Worm (Caenorhabditis elegans): ENCODE results near the gene T10B5.3.
A peak's percentile ranks its signal among the peaks of the same experiment; 100 is the strongest.

The T10B5.3 gene

ce11 chrV:1868596-1869263 is 852 bp downstream of the T10B5.3 start, which contains the start of gene knl-3 (continued):
- TF ChIP-seq ZK546.5 (tag; optimal IDR thresholded peaks at IDR 0.05), result no peak
- TF ChIP-seq unc-39 (tag; optimal IDR thresholded peaks at IDR 0.05), result no peak
- no peak for TF ChIP-seq nhr-10 (tag; optimal IDR thresholded peaks at IDR 0.05)
- no peak for TF ChIP-seq gei-8 (GFP tag; optimal IDR thresholded peaks at IDR 0.05)
- peak in 1 of 2 experiments; percentile 45 for TF ChIP-seq daf-16 (GFP tag; optimal IDR thresholded peaks at IDR 0.05)
- peak; percentile 44 for TF ChIP-seq daf-16 (tag; optimal IDR thresholded peaks at IDR 0.05)
- TF ChIP-seq nhr-102 (tag; optimal IDR thresholded peaks at IDR 0.05), result peak; percentile 87
- TF ChIP-seq F26F4.8 (GFP tag; conservative IDR thresholded peaks at IDR 0.05), result no peak
- no peak for TF ChIP-seq ceh-82 (tag; optimal IDR thresholded peaks at IDR 0.05)
- no peak for TF ChIP-seq zag-1 (tag; optimal IDR thresholded peaks at IDR 0.05)
- peak; percentile 79 for TF ChIP-seq egl-43 (GFP tag; IDR thresholded peaks at IDR 0.05)
- TF ChIP-seq zfp-3 (GFP tag; conservative IDR thresholded peaks at IDR 0.05), result peak; percentile 80
- no peak for TF ChIP-seq ZK337.2 (GFP tag; IDR thresholded peaks at IDR 0.05)
- no peak for TF ChIP-seq nhr-76 (tag; optimal IDR thresholded peaks at IDR 0.05)
- peak; percentile 40 for TF ChIP-seq nhr-48 (tag; optimal IDR thresholded peaks at IDR 0.05)
- peak; percentile 54; the same call in 1 of the 2 replicates for TF ChIP-seq tra-1 (GFP tag; IDR thresholded peaks at IDR 0.05)
- peak; percentile 78 for TF ChIP-seq saeg-2 (GFP tag; IDR thresholded peaks at IDR 0.05)
- no peak for TF ChIP-seq madf-9 (GFP tag; conservative IDR thresholded peaks at IDR 0.05)
- no peak for TF ChIP-seq nhr-41 (GFP tag; IDR thresholded peaks at IDR 0.05)
- TF ChIP-seq zfp-2 (tag; optimal IDR thresholded peaks at IDR 0.05), result peak; percentile 40
- TF ChIP-seq aly-2 (tag; optimal IDR thresholded peaks at IDR 0.05), result no peak
- TF ChIP-seq mxl-3 (GFP tag; optimal IDR thresholded peaks at IDR 0.05), result peak; percentile 33
- TF ChIP-seq mxl-2 (GFP tag; conservative IDR thresholded peaks at IDR 0.05), result no peak
- TF ChIP-seq zip-11 (GFP tag; IDR thresholded peaks at IDR 0.05), result no peak
- peak; percentile 87 for TF ChIP-seq lin-13 (GFP tag; optimal IDR thresholded peaks at IDR 0.05)
- peak; percentile 67 for TF ChIP-seq jun-1 (tag; optimal IDR thresholded peaks at IDR 0.05)
- TF ChIP-seq ztf-11 (tag; optimal IDR thresholded peaks at IDR 0.05), result no peak
- peak; percentile 55; the same call in 1 of the 2 replicates for TF ChIP-seq lin-1 (GFP tag; IDR thresholded peaks at IDR 0.05)
- peak; percentile 78 for TF ChIP-seq ceh-20 (GFP tag; IDR thresholded peaks at IDR 0.05)
- TF ChIP-seq dmd-8 (GFP tag; IDR thresholded peaks at IDR 0.05), result no peak
- no peak for TF ChIP-seq egl-27 (tag; optimal IDR thresholded peaks at IDR 0.05)
- TF ChIP-seq pha-4 (GFP tag; IDR thresholded peaks at IDR 0.05), result peak; percentile 76; the same call in 1 of the 2 replicates
- no peak for TF ChIP-seq pha-4 (tag; optimal IDR thresholded peaks at IDR 0.05)
- TF ChIP-seq ztf-7 (tag; optimal IDR thresholded peaks at IDR 0.05), result peak; percentile 70
- TF ChIP-seq Y48G9A.11 (GFP tag; IDR thresholded peaks at IDR 0.05), result peak; percentile 84
- peak; percentile 80 for TF ChIP-seq snpc-1.2 (GFP tag; IDR thresholded peaks at IDR 0.05)
- no peak for TF ChIP-seq ceh-32 (tag; optimal IDR thresholded peaks at IDR 0.05; ENCODE audit: poor library complexity)
- peak; percentile 78 for TF ChIP-seq spr-3 (GFP tag; optimal IDR thresholded peaks at IDR 0.05)
- peak; percentile 89 for TF ChIP-seq nhr-42 (GFP tag; IDR thresholded peaks at IDR 0.05)
- TF ChIP-seq Y5F2A.4 (GFP tag; optimal IDR thresholded peaks at IDR 0.05), result no peak
- TF ChIP-seq hlh-30 (tag; optimal IDR thresholded peaks at IDR 0.05; ENCODE audit: insufficient read depth), result peak; percentile 81
- TF ChIP-seq lim-7 (GFP tag; IDR thresholded peaks at IDR 0.05), result no peak
- TF ChIP-seq sdz-12 (GFP tag; optimal IDR thresholded peaks at IDR 0.05), result no peak
- no peak for TF ChIP-seq pqm-1 (tag; optimal IDR thresholded peaks at IDR 0.05)
- TF ChIP-seq madf-5 (GFP tag; IDR thresholded peaks at IDR 0.05), result no peak
- TF ChIP-seq T26A8.4 (GFP tag; IDR thresholded peaks at IDR 0.05), result peak; percentile 93
- no peak for TF ChIP-seq lir-3 (tag; optimal IDR thresholded peaks at IDR 0.05)
- peak; percentile 66 for TF ChIP-seq nhr-28 (tag; optimal IDR thresholded peaks at IDR 0.05)
- no peak for TF ChIP-seq skn-1 (tag; optimal IDR thresholded peaks at IDR 0.05)
- TF ChIP-seq fkh-10 (GFP tag; optimal IDR thresholded peaks at IDR 0.05), result peak; percentile 68
- TF ChIP-seq arid-1 (GFP tag; conservative IDR thresholded peaks at IDR 0.05), result peak; percentile 93
